Worm (Caenorhabditis elegans): ENCODE measurements around the gene clec-166.

- TF ChIP-seq unc-62 (GFP tag; optimal IDR thresholded peaks at IDR 0.05) (no peak), snpc-4 (tag; optimal IDR thresholded peaks at IDR 0.05) (no peak), pha-4 (tag; optimal IDR thresholded peaks at IDR 0.05) (no peak), lin-39 (tag; optimal IDR thresholded peaks at IDR 0.05) (no peak), elt-3 (tag; optimal IDR thresholded peaks at IDR 0.05) (no peak), ztf-11 (tag; optimal IDR thresholded peaks at IDR 0.05) (no peak), nhr-28 (tag; optimal IDR thresholded peaks at IDR 0.05) (no peak), unc-39 (tag; optimal IDR thresholded peaks at IDR 0.05) (no peak), lsy-12 (tag; optimal IDR thresholded peaks at IDR 0.05) (no peak), nhr-11 (tag; optimal IDR thresholded peaks at IDR 0.05) (no peak), fkh-10 (GFP tag; optimal IDR thresholded peaks at IDR 0.05) (no peak), tbx-2 (tag; optimal IDR thresholded peaks at IDR 0.05) (no peak), elt-2 (tag; optimal IDR thresholded peaks at IDR 0.05) (no peak), nhr-12 (tag; optimal IDR thresholded peaks at IDR 0.05) (no peak)
These were observed 46.3 kb downstream of the clec-166 start, which contains the start of gene dsl-2 for ce11 chrIV:1204870-1205269.
